Worm (Caenorhabditis elegans) whole organism, L1 larva: ENCODE data around the gene test-1.

Experiments
- C16A3.4 ChIP-seq: fragments of 150-350 bp; optimal IDR thresholded peaks from 2 replicates; lab custom pipeline; 2014; ENCODE audit warnings: missing biosample characterization, missing genetic modification characterization
- C34B4.2 ChIP-seq: sonication (generic microtip); optimal IDR thresholded peaks from 2 replicates; lab custom pipeline; 2017; ENCODE audit warnings: mild to moderate bottlenecking, missing genetic modification characterization, missing compliant biosample characterization
- Y116A8C.19 ChIP-seq: sonication (generic microtip); optimal IDR thresholded peaks from 2 replicates; lab custom pipeline; 2016; ENCODE audit warnings: missing compliant biosample characterization, missing genetic modification characterization, borderline replicate concordance
- aha-1 ChIP-seq: fragments of 150-350 bp; optimal IDR thresholded peaks from 2 replicates; lab custom pipeline; 2014; ENCODE audit warnings: missing biosample characterization, missing genetic modification characterization
- alr-1 ChIP-seq: fragments of 200-800 bp; sonication (Bioruptor generic); optimal IDR thresholded peaks from 2 replicates; lab custom pipeline; 2018; ENCODE audit warnings: borderline replicate concordance, mild to moderate bottlenecking, missing genetic modification characterization, missing compliant biosample characterization
- blmp-1 ChIP-seq: fragments of 150-350 bp; optimal IDR thresholded peaks from 2 replicates; lab custom pipeline; 2014; ENCODE audit warnings: missing biosample characterization, missing genetic modification characterization
- ceh-63 ChIP-seq: fragments of 200-800 bp; sonication (Bioruptor generic); optimal IDR thresholded peaks from 2 replicates; lab custom pipeline; 2018; ENCODE audit warnings: mild to moderate bottlenecking, missing genetic modification characterization, missing compliant biosample characterization
- ceh-82 ChIP-seq, 3 experiments: fragments of 150-350 bp in 1 of 3; sonication (generic microtip) in 2 of 3; optimal IDR thresholded peaks; 2 replicates each; lab custom pipeline; 2014 to 2017; ENCODE audit warnings: missing biosample characterization in 3 of 3, missing genetic modification characterization in 3 of 3
- ceh-90 ChIP-seq: sonication (generic microtip); optimal IDR thresholded peaks from 2 replicates; lab custom pipeline; 2016; ENCODE audit warnings: missing genetic modification characterization, missing compliant biosample characterization
- efl-1 ChIP-seq, 4 experiments: fragments of 150-350 bp; optimal IDR thresholded peaks in 3 of 4; peaks in 1 of 4; 1 replicate in 1 of 4; 2 replicates in 3 of 4; lab custom pipeline; 2014; ENCODE audit warnings: missing biosample characterization in 2 of 4, missing genetic modification characterization in 2 of 4, missing genetic modification reagents in 2 of 4
- efl-3 ChIP-seq: fragments of 200-800 bp; sonication (Bioruptor generic); optimal IDR thresholded peaks from 2 replicates; lab custom pipeline; 2018; ENCODE audit warnings: mild to moderate bottlenecking, missing genetic modification characterization, missing compliant biosample characterization
- egl-13 ChIP-seq: sonication (generic microtip); optimal IDR thresholded peaks from 2 replicates; lab custom pipeline; 2016; ENCODE audit warnings: missing genotype, missing genetic modification reagents, missing genetic modification characterization, missing compliant biosample characterization
- egl-27 ChIP-seq, 2 experiments: fragments of 150-350 bp in 1 of 2; sonication (generic microtip); optimal IDR thresholded peaks; 3 replicates each; lab custom pipeline; 2017 to 2018; ENCODE audit warnings: missing biosample characterization in 2 of 2, missing genetic modification characterization in 2 of 2, missing genetic modification reagents in 2 of 2
- fkh-10 ChIP-seq: sonication (generic microtip); optimal IDR thresholded peaks from 2 replicates; lab custom pipeline; 2017; ENCODE audit warnings: missing biosample characterization, missing genetic modification reagents, missing genetic modification characterization
- fkh-4 ChIP-seq: sonication (generic microtip); optimal IDR thresholded peaks from 2 replicates; lab custom pipeline; 2016; ENCODE audit warnings: missing compliant biosample characterization, missing genetic modification characterization, borderline replicate concordance
- fkh-8 ChIP-seq: sonication (generic microtip); optimal IDR thresholded peaks from 2 replicates; lab custom pipeline; 2016; ENCODE audit warnings: mild to moderate bottlenecking, missing genetic modification characterization, missing compliant biosample characterization
- fos-1 ChIP-seq: fragments of 150-350 bp; optimal IDR thresholded peaks from 2 replicates; lab custom pipeline; 2014; ENCODE audit warnings: missing biosample characterization, missing genetic modification characterization
- hlh-4 ChIP-seq: sonication (generic microtip); optimal IDR thresholded peaks from 2 replicates; lab custom pipeline; 2016; ENCODE audit warnings: mild to moderate bottlenecking, missing genetic modification characterization, missing compliant biosample characterization
- hpl-2 ChIP-seq: fragments of 150-350 bp; optimal IDR thresholded peaks from 2 replicates; lab custom pipeline; 2014; ENCODE audit warnings: missing biosample characterization, missing genetic modification reagents, missing genetic modification characterization
- isw-1 ChIP-seq: fragments of 200-800 bp; sonication (Bioruptor generic); IDR thresholded peaks from 2 replicates; pipeline ENCODE4 v1.3.6; 2022; ENCODE audit warnings: missing genetic modification characterization, missing compliant biosample characterization
- jun-1 ChIP-seq: fragments of 150-350 bp; optimal IDR thresholded peaks from 2 replicates; lab custom pipeline; 2014; ENCODE audit warnings: missing biosample characterization, missing genetic modification reagents, missing genetic modification characterization
- lin-13 ChIP-seq: fragments of 150-350 bp; optimal IDR thresholded peaks from 2 replicates; lab custom pipeline; 2014; ENCODE audit warnings: missing biosample characterization, missing genetic modification reagents, missing genetic modification characterization
- lin-14 ChIP-seq: fragments of 200-800 bp; sonication (Bioruptor generic); optimal IDR thresholded peaks from 2 replicates; lab custom pipeline; 2018; ENCODE audit warnings: mild to moderate bottlenecking, missing genetic modification characterization, moderate library complexity, missing compliant biosample characterization
- lin-15B ChIP-seq: fragments of 150-350 bp; sonication (generic microtip); optimal IDR thresholded peaks from 3 replicates; lab custom pipeline; 2014; ENCODE audit warnings: missing biosample characterization, missing genetic modification characterization
- lir-3 ChIP-seq: sonication (generic microtip); optimal IDR thresholded peaks from 2 replicates; lab custom pipeline; 2016; ENCODE audit warnings: mild to moderate bottlenecking, missing genetic modification characterization, moderate library complexity, missing compliant biosample characterization; ENCODE audit not compliant: poor library complexity
- lsy-2 ChIP-seq, 2 experiments: fragments of 150-350 bp; optimal IDR thresholded peaks; 2 replicates each; lab custom pipeline; 2014; ENCODE audit warnings: missing biosample characterization in 2 of 2, missing genetic modification characterization in 2 of 2
- mab-9 ChIP-seq: fragments of 200-800 bp; sonication (Bioruptor generic); IDR thresholded peaks from 2 replicates; pipeline ENCODE4 v1.3.6; 2022; ENCODE audit warnings: missing genetic modification reagents, missing genetic modification characterization, missing compliant biosample characterization
- nhr-20 ChIP-seq: sonication (generic microtip); optimal IDR thresholded peaks from 2 replicates; lab custom pipeline; 2016; ENCODE audit warnings: mild to moderate bottlenecking, missing genetic modification characterization, missing compliant biosample characterization
- nhr-47 ChIP-seq: sonication (generic microtip); optimal IDR thresholded peaks from 2 replicates; lab custom pipeline; 2016; ENCODE audit warnings: mild to moderate bottlenecking, missing genetic modification characterization, moderate library complexity, missing compliant biosample characterization
- nhr-71 ChIP-seq: sonication (generic microtip); optimal IDR thresholded peaks from 2 replicates; lab custom pipeline; 2016; ENCODE audit warnings: mild to moderate bottlenecking, missing genetic modification characterization, moderate library complexity, missing compliant biosample characterization
- nhr-76 ChIP-seq: sonication (generic microtip); optimal IDR thresholded peaks from 2 replicates; lab custom pipeline; 2017; ENCODE audit warnings: missing biosample characterization, missing genetic modification characterization
- nhr-77 ChIP-seq: fragments of 150-350 bp; optimal IDR thresholded peaks from 2 replicates; lab custom pipeline; 2014; ENCODE audit warnings: missing biosample characterization, missing genetic modification characterization
- nhr-85 ChIP-seq: sonication (generic microtip); peaks from one replicate; lab custom pipeline; 2016; ENCODE audit warnings: missing genetic modification characterization, inconsistent platforms, missing compliant biosample characterization
- nhr-90 ChIP-seq: sonication (generic microtip); optimal IDR thresholded peaks from 2 replicates; lab custom pipeline; 2016; ENCODE audit warnings: mild to moderate bottlenecking, missing genetic modification characterization, missing compliant biosample characterization; ENCODE audit not compliant: poor library complexity
- pag-3 ChIP-seq: sonication (generic microtip); optimal IDR thresholded peaks from 2 replicates; lab custom pipeline; 2017; ENCODE audit warnings: missing genetic modification characterization, mild to moderate bottlenecking, missing compliant biosample characterization, antibody characterized with exemption, borderline replicate concordance; ENCODE audit not compliant: insufficient read depth
- rnt-1 ChIP-seq: sonication (generic microtip); optimal IDR thresholded peaks from 2 replicates; lab custom pipeline; 2016; ENCODE audit warnings: mild to moderate bottlenecking, missing genetic modification characterization, moderate library complexity, missing compliant biosample characterization
- skn-1 ChIP-seq: fragments of 150-350 bp; optimal IDR thresholded peaks from 2 replicates; lab custom pipeline; 2014; ENCODE audit warnings: missing biosample characterization, missing genetic modification characterization
- snpc-4 ChIP-seq: fragments of 150-350 bp; optimal IDR thresholded peaks from 2 replicates; lab custom pipeline; 2014; ENCODE audit warnings: missing biosample characterization, missing genetic modification characterization
- sptf-1 ChIP-seq: fragments of 150-350 bp; optimal IDR thresholded peaks from 2 replicates; lab custom pipeline; 2014; ENCODE audit warnings: missing biosample characterization, missing genetic modification characterization
- tbx-2 ChIP-seq: sonication (generic microtip); optimal IDR thresholded peaks from 2 replicates; lab custom pipeline; 2016; ENCODE audit warnings: missing genetic modification characterization, missing compliant biosample characterization
- tlp-1 ChIP-seq: fragments of 150-350 bp; optimal IDR thresholded peaks from 2 replicates; lab custom pipeline; 2014; ENCODE audit warnings: missing biosample characterization, missing genetic modification characterization
- unc-30 ChIP-seq: sonication (generic microtip); optimal IDR thresholded peaks from 2 replicates; lab custom pipeline; 2017; ENCODE audit warnings: missing biosample characterization, missing genetic modification characterization
- unc-86 ChIP-seq: sonication (generic microtip); optimal IDR thresholded peaks from 2 replicates; lab custom pipeline; 2016; ENCODE audit warnings: missing genetic modification characterization, missing compliant biosample characterization
- unc-98 ChIP-seq: fragments of 200-800 bp; sonication (Bioruptor generic); IDR thresholded peaks from 2 replicates; pipeline ENCODE4 v1.3.6; 2022; ENCODE audit warnings: missing genetic modification characterization, missing compliant biosample characterization
- vab-15 ChIP-seq: sonication (generic microtip); optimal IDR thresholded peaks from 2 replicates; lab custom pipeline; 2017; ENCODE audit warnings: missing genotype, mild to moderate bottlenecking, missing genetic modification characterization, missing compliant biosample characterization
- xbp-1 ChIP-seq: sonication (generic microtip); optimal IDR thresholded peaks from 2 replicates; lab custom pipeline; 2016; ENCODE audit warnings: missing genetic modification characterization, missing compliant biosample characterization
- zag-1 ChIP-seq: fragments of 150-350 bp; optimal IDR thresholded peaks from 2 replicates; lab custom pipeline; 2014; ENCODE audit warnings: missing biosample characterization, missing genetic modification characterization
- zip-4 ChIP-seq: fragments of 200-800 bp; sonication (Bioruptor generic); optimal IDR thresholded peaks from 2 replicates; lab custom pipeline; 2018; ENCODE audit warnings: mild to moderate bottlenecking, missing genetic modification characterization, moderate library complexity, missing compliant biosample characterization

test-1 gene

ce11 chrIV:2193037-2193436 is 56.3 kb downstream of the test-1 start (continued):
- no peak for TF ChIP-seq C16A3.4
- no peak for TF ChIP-seq hpl-2 (GFP tag; lab: Kevin White, UChicago)
- no peak for TF ChIP-seq fkh-4 (tag; lab: Kevin White, UChicago)
- peak; percentile 75 for TF ChIP-seq nhr-85 (tag; lab: Kevin White, UChicago)
- TF ChIP-seq fkh-10 (GFP tag; lab: Kevin White, UChicago) = no peak
- no peak for TF ChIP-seq tbx-2 (tag; lab: Kevin White, UChicago)
- TF ChIP-seq lsy-2 (tag; optimal IDR thresholded peaks at IDR 0.05; lab: Kevin White, UChicago) = no peak
- no peak for TF ChIP-seq rnt-1 (tag; lab: Kevin White, UChicago)
- TF ChIP-seq blmp-1 (tag; lab: Kevin White, UChicago) = peak; percentile 54
- no peak for TF ChIP-seq hlh-4
- TF ChIP-seq nhr-77 (tag; lab: Kevin White, UChicago) = no peak
- TF ChIP-seq isw-1 = no peak
- TF ChIP-seq ceh-82 (tag; optimal IDR thresholded peaks at IDR 0.05; lab: Kevin White, UChicago) = no peak
- TF ChIP-seq, all 84 proteins: peak for 4

- no peak for TF ChIP-seq nhr-90 (tag; lab: Kevin White, UChicago)
- no peak for TF ChIP-seq lir-3
- TF ChIP-seq fkh-8 (tag; lab: Kevin White, UChicago) = peak; percentile 18
- TF ChIP-seq, all 84 proteins: peak for 1
These were observed 56.8 kb downstream of the test-1 start for ce11 chrIV:2193558-2193957.

- TF ChIP-seq efl-1 (optimal IDR thresholded peaks at IDR 0.05; lab: Kevin White, UChicago) (peak in 1 of 2 experiments; percentile 6), efl-1 (GFP tag; optimal IDR thresholded peaks at IDR 0.05 in 1 of 2; lab: Kevin White, UChicago) (no peak), lin-15B (no peak), lsy-2 (tag; optimal IDR thresholded peaks at IDR 0.05; lab: Kevin White, UChicago) (no peak), tbx-2 (tag; lab: Kevin White, UChicago) (no peak), nhr-47 (no peak), pag-3 (tag; lab: Kevin White, UChicago) (no peak), lin-13 (GFP tag; lab: Kevin White, UChicago) (no peak), efl-3 (GFP tag; lab: Kevin White, UChicago) (no peak), alr-1 (tag; lab: Kevin White, UChicago) (no peak), Y116A8C.19 (tag; lab: Kevin White, UChicago) (no peak), aha-1 (no peak), blmp-1 (tag; lab: Kevin White, UChicago) (peak; percentile 66), unc-30 (no peak), fos-1 (tag; lab: Kevin White, UChicago) (no peak), unc-86 (no peak), C34B4.2 (tag; lab: Kevin White, UChicago) (no peak), nhr-76 (no peak), unc-98 (no peak), skn-1 (tag; lab: Kevin White, UChicago) (no peak), ceh-82 (tag; optimal IDR thresholded peaks at IDR 0.05; lab: Kevin White, UChicago) (no peak), zip-4 (GFP tag; lab: Kevin White, UChicago) (no peak), ceh-63 (GFP tag; lab: Kevin White, UChicago) (no peak), snpc-4 (tag; lab: Kevin White, UChicago) (no peak), rnt-1 (tag; lab: Kevin White, UChicago) (no peak), egl-27 (tag; optimal IDR thresholded peaks at IDR 0.05; lab: Kevin White, UChicago) (no peak), zag-1 (tag; lab: Kevin White, UChicago) (no peak), C16A3.4 (no peak), sptf-1 (tag; lab: Kevin White, UChicago) (no peak), tlp-1 (no peak), jun-1 (tag; lab: Kevin White, UChicago) (no peak), nhr-85 (tag; lab: Kevin White, UChicago) (peak; percentile 54), ceh-90 (tag; lab: Kevin White, UChicago) (no peak), egl-13 (tag; lab: Kevin White, UChicago) (no peak), vab-15 (tag; lab: Kevin White, UChicago) (no peak), xbp-1 (tag; lab: Kevin White, UChicago) (no peak), nhr-71 (tag; lab: Kevin White, UChicago) (no peak), mab-9 (GFP tag; lab: Robert Waterston, UW) (no peak), nhr-20 (tag; lab: Kevin White, UChicago) (peak; percentile 51), lin-14 (GFP tag; lab: Kevin White, UChicago) (no peak)
These were observed 58.8 kb downstream of the test-1 start for ce11 chrIV:2195598-2195997.
